Worm (Caenorhabditis elegans): ENCODE results near the gene afmd-2.

Gene afmd-2

ce11 chrIV:13512112-13512569 is 3.1 kb downstream of the afmd-2 start, which contains the start of gene puf-3 (continued):
- TF ChIP-seq zim-3 (tag; optimal IDR thresholded peaks at IDR 0.05) (no peak), madf-6 (GFP tag; IDR thresholded peaks at IDR 0.05) (peak; percentile 99), pha-4 (tag; optimal IDR thresholded peaks at IDR 0.05) (no peak), rcor-1 (GFP tag; IDR thresholded peaks at IDR 0.05) (peak; percentile 69), nhr-80 (tag; optimal IDR thresholded peaks at IDR 0.05) (no peak), Y79H2A.3 (GFP tag; conservative IDR thresholded peaks at IDR 0.05) (0 out of 2 replicates have a peak, but pooled peaks have one; percentile 54), snpc-3.4 (tag; optimal IDR thresholded peaks at IDR 0.05) (peak; percentile 74), athp-1 (tag; optimal IDR thresholded peaks at IDR 0.05) (peak; percentile 20), lin-54 (GFP tag; optimal IDR thresholded peaks at IDR 0.05) (peak; percentile 83), Y67H2A.10 (GFP tag; conservative IDR thresholded peaks at IDR 0.05) (peak; percentile 55; the same call in 1 of the 2 replicates), lin-35 (GFP tag; optimal IDR thresholded peaks at IDR 0.05) (peak in 1 of 3 experiments; percentile 39), madf-3 (GFP tag; IDR thresholded peaks at IDR 0.05) (peak; percentile 85; the same call in 1 of the 2 replicates), F10E7.11 (tag; optimal IDR thresholded peaks at IDR 0.05) (no peak), B0019.2 (GFP tag; conservative IDR thresholded peaks at IDR 0.05) (peak; percentile 81), ceh-91 (GFP tag; IDR thresholded peaks at IDR 0.05) (peak; percentile 97), ekl-4 (GFP tag; IDR thresholded peaks at IDR 0.05) (peak; percentile 86), F49E8.2 (tag; optimal IDR thresholded peaks at IDR 0.05; ENCODE audit: insufficient read depth) (peak; percentile 77)

- TF ChIP-seq sptf-2 (GFP tag; optimal IDR thresholded peaks at IDR 0.05) = no peak
- peak; percentile 68 for TF ChIP-seq lsl-1 (GFP tag; optimal IDR thresholded peaks at IDR 0.05)
- peak; percentile 59 for TF ChIP-seq madf-6 (GFP tag; IDR thresholded peaks at IDR 0.05)
- peak; percentile 52 for TF ChIP-seq him-1 (tag; optimal IDR thresholded peaks at IDR 0.05)
- TF ChIP-seq F33H1.4 (GFP tag; IDR thresholded peaks at IDR 0.05) = peak; percentile 61
- no peak for TF ChIP-seq snpc-4 (GFP tag; optimal IDR thresholded peaks at IDR 0.05)
- peak in 1 of 4 experiments; percentile 66 for TF ChIP-seq snpc-4 (tag; optimal IDR thresholded peaks at IDR 0.05)
- no peak for TF ChIP-seq lin-54 (GFP tag; optimal IDR thresholded peaks at IDR 0.05)
- TF ChIP-seq attf-6 (GFP tag; IDR thresholded peaks at IDR 0.05) = peak; percentile 69; the same call in 1 of the 2 replicates
- no peak for TF ChIP-seq lir-1 (GFP tag; conservative IDR thresholded peaks at IDR 0.05)
- no peak for TF ChIP-seq ztf-3 (GFP tag; optimal IDR thresholded peaks at IDR 0.05)
- TF ChIP-seq F49E8.2 (tag; optimal IDR thresholded peaks at IDR 0.05; ENCODE audit: insufficient read depth) = no peak
- no peak for TF ChIP-seq rpc-1 (optimal IDR thresholded peaks at IDR 0.05)
- TF ChIP-seq rpc-1 (tag; optimal IDR thresholded peaks at IDR 0.05) = no peak
Observed at ce11 chrIV:13513010-13513409, 4.0 kb downstream of the afmd-2 start.

ce11 chrIV:13521785-13522184 is 12.8 kb downstream of the afmd-2 start, which contains the start of gene dcap-2:
TSS of gene dcap-2 (minus strand) at chrIV:13521870.
- no peak for TF ChIP-seq snpc-4 (GFP tag; optimal IDR thresholded peaks at IDR 0.05)
- peak in 1 of 4 experiments; percentile 15 for TF ChIP-seq snpc-4 (tag; optimal IDR thresholded peaks at IDR 0.05)
- no peak for TF ChIP-seq Y53F4B.3 (GFP tag; IDR thresholded peaks at IDR 0.05)

- no peak for TF ChIP-seq C06A6.2 (GFP tag; conservative IDR thresholded peaks at IDR 0.05)
- no peak for TF ChIP-seq madf-8 (GFP tag; conservative IDR thresholded peaks at IDR 0.05)
- no peak for TF ChIP-seq snpc-3.4 (tag; optimal IDR thresholded peaks at IDR 0.05)
- TF ChIP-seq ztf-3 (GFP tag; optimal IDR thresholded peaks at IDR 0.05) = no peak
- TF ChIP-seq hmg-20 (GFP tag; IDR thresholded peaks at IDR 0.05) = no peak
- no peak for TF ChIP-seq T07F8.4 (tag; optimal IDR thresholded peaks at IDR 0.05)
- no peak for TF ChIP-seq dox-1 (GFP tag; IDR thresholded peaks at IDR 0.05)
- TF ChIP-seq pha-4 (tag; optimal IDR thresholded peaks at IDR 0.05) = no peak
- TF ChIP-seq lin-35 (GFP tag; optimal IDR thresholded peaks at IDR 0.05) = no peak
- no peak for TF ChIP-seq ccch-3 (GFP tag; optimal IDR thresholded peaks at IDR 0.05)
- TF ChIP-seq madf-10 (tag; optimal IDR thresholded peaks at IDR 0.05) = no peak
- no peak for TF ChIP-seq lsl-1 (GFP tag; optimal IDR thresholded peaks at IDR 0.05)
- no peak for TF ChIP-seq madf-6 (GFP tag; IDR thresholded peaks at IDR 0.05)
- no peak for TF ChIP-seq let-526 (GFP tag; IDR thresholded peaks at IDR 0.05)
- TF ChIP-seq ztf-28 (GFP tag; IDR thresholded peaks at IDR 0.05) = no peak
- no peak for TF ChIP-seq tbp1 (GFP tag; optimal IDR thresholded peaks at IDR 0.05)
- TF ChIP-seq ceh-100 (GFP tag; IDR thresholded peaks at IDR 0.05) = no peak
- TF ChIP-seq ztf-18 (tag; optimal IDR thresholded peaks at IDR 0.05) = no peak
- TF ChIP-seq ama-1 (optimal IDR thresholded peaks at IDR 0.05) = no peak
- no peak for TF ChIP-seq ama-1 (GFP tag; optimal IDR thresholded peaks at IDR 0.05)
- no peak for TF ChIP-seq T26A5.8 (tag; optimal IDR thresholded peaks at IDR 0.05)
Observed at ce11 chrIV:13525223-13525622, 16.2 kb downstream of the afmd-2 start.

All from whole organism, young adult.